Worm (Caenorhabditis elegans) whole organism, late embryonic: ENCODE measurements around the gene T26C5.4.
A peak's percentile ranks its signal among the peaks of the same experiment; 100 is the strongest.

Source experiments
- C38D4.7 ChIP-seq: fragments of 200-800 bp; sonication (Bioruptor generic); optimal IDR thresholded peaks from 2 replicates; lab custom pipeline; 2018; ENCODE audit warnings: mild to moderate bottlenecking, missing genetic modification characterization, moderate library complexity, missing compliant biosample characterization
- F13H6.1 ChIP-seq: sonication (generic microtip); optimal IDR thresholded peaks from 2 replicates; lab custom pipeline; 2016; ENCODE audit warnings: missing genetic modification characterization, missing compliant biosample characterization
- K02D7.2 ChIP-seq: sonication (generic microtip); optimal IDR thresholded peaks from 2 replicates; lab custom pipeline; 2017; ENCODE audit warnings: mild to moderate bottlenecking, missing genetic modification characterization, missing compliant biosample characterization
- ceh-18 ChIP-seq: sonication (generic microtip); optimal IDR thresholded peaks from 2 replicates; lab custom pipeline; 2016; ENCODE audit warnings: missing genetic modification characterization, missing compliant biosample characterization
- ceh-19 ChIP-seq: fragments of 200-800 bp; sonication (Bioruptor generic); optimal IDR thresholded peaks from 2 replicates; lab custom pipeline; 2018; ENCODE audit warnings: mild to moderate bottlenecking, missing genetic modification characterization, missing compliant biosample characterization
- ceh-2 ChIP-seq: sonication (generic microtip); optimal IDR thresholded peaks from 2 replicates; lab custom pipeline; 2016; ENCODE audit warnings: missing genotype, missing genetic modification characterization, missing compliant biosample characterization
- ceh-22 ChIP-seq: sonication (generic microtip); optimal IDR thresholded peaks from 2 replicates; lab custom pipeline; 2017; ENCODE audit warnings: missing biosample characterization, missing genetic modification characterization
- ceh-31 ChIP-seq: sonication (generic microtip); optimal IDR thresholded peaks from 2 replicates; lab custom pipeline; 2016; ENCODE audit warnings: missing genetic modification characterization, missing compliant biosample characterization
- ceh-34 ChIP-seq: sonication (generic microtip); optimal IDR thresholded peaks from 2 replicates; lab custom pipeline; 2016; ENCODE audit warnings: mild to moderate bottlenecking, missing genetic modification characterization, missing compliant biosample characterization
- ceh-48 ChIP-seq: sonication (generic microtip); optimal IDR thresholded peaks from 2 replicates; lab custom pipeline; 2016; ENCODE audit warnings: missing genetic modification characterization, inconsistent platforms, missing compliant biosample characterization
- dve-1 ChIP-seq: sonication (generic microtip); optimal IDR thresholded peaks from 2 replicates; lab custom pipeline; 2017; ENCODE audit warnings: antibody characterized with exemption, mild to moderate bottlenecking, missing genetic modification characterization, missing compliant biosample characterization
- elt-2 ChIP-seq: sonication (generic microtip); optimal IDR thresholded peaks from 2 replicates; lab custom pipeline; 2016; ENCODE audit warnings: missing genetic modification reagents, missing genetic modification characterization, missing compliant biosample characterization
- elt-4 ChIP-seq: sonication (generic microtip); optimal IDR thresholded peaks from 2 replicates; lab custom pipeline; 2016; ENCODE audit warnings: missing genetic modification characterization, missing compliant biosample characterization
- ets-4 ChIP-seq: sonication (generic microtip); optimal IDR thresholded peaks from 2 replicates; lab custom pipeline; 2016; ENCODE audit warnings: missing genetic modification characterization, missing compliant biosample characterization
- fkh-10 ChIP-seq: fragments of 150-350 bp; optimal IDR thresholded peaks from 2 replicates; lab custom pipeline; 2014; ENCODE audit warnings: missing biosample characterization, missing genetic modification reagents, missing genetic modification characterization
- fkh-6 ChIP-seq: sonication (generic microtip); optimal IDR thresholded peaks from 2 replicates; lab custom pipeline; 2016; ENCODE audit warnings: missing genetic modification characterization, missing compliant biosample characterization
- hlh-13 ChIP-seq: fragments of 200-800 bp; sonication (Bioruptor generic); optimal IDR thresholded peaks from 2 replicates; lab custom pipeline; 2018; ENCODE audit warnings: mild to moderate bottlenecking, missing genetic modification characterization, missing compliant biosample characterization
- hlh-30 ChIP-seq: sonication (generic microtip); optimal IDR thresholded peaks from 2 replicates; lab custom pipeline; 2017; ENCODE audit warnings: antibody characterized with exemption, missing genetic modification characterization, missing compliant biosample characterization; ENCODE audit not compliant: insufficient read depth
- hlh-8 ChIP-seq: sonication (generic microtip); optimal IDR thresholded peaks from 2 replicates; lab custom pipeline; 2016; ENCODE audit warnings: missing genotype, missing genetic modification characterization, missing compliant biosample characterization
- nfya-1 ChIP-seq: sonication (generic microtip); optimal IDR thresholded peaks from 2 replicates; lab custom pipeline; 2017; ENCODE audit warnings: missing genetic modification characterization, mild to moderate bottlenecking, missing compliant biosample characterization, antibody characterized with exemption, moderate library complexity
- nhr-11 ChIP-seq: fragments of 150-350 bp; optimal IDR thresholded peaks from 2 replicates; lab custom pipeline; 2014; ENCODE audit warnings: missing biosample characterization, missing genetic modification characterization
- pha-2 ChIP-seq: sonication (generic microtip); optimal IDR thresholded peaks from 2 replicates; lab custom pipeline; 2017; ENCODE audit warnings: mild to moderate bottlenecking, missing genetic modification characterization, missing compliant biosample characterization
- pha-4 ChIP-seq: fragments of 150-350 bp; optimal IDR thresholded peaks from 2 replicates; lab custom pipeline; 2018; ENCODE audit warnings: missing biosample characterization, missing genetic modification reagents, missing genetic modification characterization
- pros-1 ChIP-seq: fragments of 150-350 bp; optimal IDR thresholded peaks from 2 replicates; lab custom pipeline; 2014; ENCODE audit warnings: missing biosample characterization, missing genetic modification reagents, missing genetic modification characterization
- ref-2 ChIP-seq: sonication (generic microtip); optimal IDR thresholded peaks from 2 replicates; lab custom pipeline; 2016; ENCODE audit warnings: missing genetic modification characterization, missing compliant biosample characterization
- rnt-1 ChIP-seq: sonication (generic microtip); optimal IDR thresholded peaks from 2 replicates; lab custom pipeline; 2016; ENCODE audit warnings: missing genetic modification characterization, missing compliant biosample characterization
- sox-2 ChIP-seq: fragments of 200-800 bp; sonication (Bioruptor generic); IDR thresholded peaks from 2 replicates; pipeline ENCODE4 v1.3.6; 2022; ENCODE audit warnings: missing genetic modification reagents, missing genetic modification characterization, missing compliant biosample characterization
- syd-9 ChIP-seq: sonication (generic microtip); optimal IDR thresholded peaks from 2 replicates; lab custom pipeline; 2016; ENCODE audit warnings: mild to moderate bottlenecking, missing genetic modification characterization, moderate library complexity, missing compliant biosample characterization
- tbx-2 ChIP-seq: sonication (generic microtip); optimal IDR thresholded peaks from 2 replicates; lab custom pipeline; 2016; ENCODE audit warnings: missing genetic modification characterization, missing compliant biosample characterization
- ttx-3 ChIP-seq: sonication (generic microtip); optimal IDR thresholded peaks from 2 replicates; lab custom pipeline; 2016; ENCODE audit warnings: missing genetic modification reagents, missing genetic modification characterization, missing compliant biosample characterization
- unc-3 ChIP-seq, 2 experiments: fragments of 200-800 bp in 1 of 2; sonication (Bioruptor generic) in 1 of 2; sonication (generic microtip) in 1 of 2; conservative IDR thresholded peaks in 1 of 2; optimal IDR thresholded peaks in 1 of 2; 2 replicates each; pipeline versions ENCODE4 v1.3.6 to Lab custom; 2016 to 2022; ENCODE audit warnings: missing compliant biosample characterization in 2 of 2, missing genetic modification characterization in 2 of 2, missing genetic modification reagents in 1 of 2
- unc-42 ChIP-seq: sonication (generic microtip); optimal IDR thresholded peaks from 2 replicates; lab custom pipeline; 2016; ENCODE audit warnings: missing genotype, missing genetic modification characterization, missing compliant biosample characterization
- unc-55 ChIP-seq: sonication (generic microtip); optimal IDR thresholded peaks from 2 replicates; lab custom pipeline; 2017; ENCODE audit warnings: missing biosample characterization, missing genetic modification reagents, missing genetic modification characterization

Gene T26C5.4

DNA sequence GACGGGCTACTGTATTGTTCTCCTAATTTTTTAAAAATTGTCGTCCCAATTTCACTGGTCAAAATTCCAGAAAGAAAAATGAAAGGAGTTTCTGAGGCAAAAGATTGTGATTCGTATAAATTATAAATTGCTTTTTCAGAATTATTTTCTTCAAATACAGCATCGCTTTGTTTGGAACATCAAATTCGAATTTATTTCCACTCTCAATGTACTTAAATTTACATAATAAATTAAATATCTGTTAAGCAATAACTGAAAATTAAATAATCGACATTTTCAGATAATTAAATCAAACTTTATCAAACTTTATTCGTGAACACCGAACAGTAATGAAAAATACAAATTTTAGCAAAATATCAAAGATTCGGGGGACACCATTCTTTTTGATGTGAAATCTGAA, 24.4 kb upstream of the T26C5.4 start:
- no peak for TF ChIP-seq pha-2

DNA sequence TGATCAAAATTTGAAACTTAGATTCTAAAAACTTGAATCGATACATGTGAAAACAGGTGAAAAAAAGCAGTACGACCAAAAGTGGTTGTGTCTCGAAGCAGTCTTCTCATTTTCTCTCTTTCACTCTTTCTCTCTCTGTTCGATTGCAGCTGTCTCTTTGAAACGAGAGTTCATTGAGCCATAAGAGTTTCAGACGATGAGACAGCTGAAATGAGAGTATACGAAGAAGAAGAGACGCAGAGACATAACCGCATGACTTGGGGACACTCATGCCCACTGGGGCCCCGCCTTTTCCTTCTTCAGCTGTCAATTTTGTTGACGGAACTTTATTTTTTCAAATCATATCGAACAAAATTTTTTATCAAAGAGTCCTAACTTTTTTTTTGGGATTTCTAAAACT, 23.7 kb upstream of the T26C5.4 start:
- TF ChIP-seq ceh-34 (tag; lab: Kevin White, UChicago) (peak; percentile 39), nfya-1 (peak; percentile 81), C38D4.7 (GFP tag; lab: Kevin White, UChicago) (no peak), elt-2 (tag; lab: Kevin White, UChicago) (peak; percentile 27), ttx-3 (tag; lab: Kevin White, UChicago) (no peak), F13H6.1 (no peak), ceh-18 (tag; lab: Kevin White, UChicago) (peak; percentile 67), unc-55 (GFP tag; lab: Kevin White, UChicago) (peak; percentile 91), syd-9 (no peak), ets-4 (tag; lab: Kevin White, UChicago) (no peak), unc-42 (tag; lab: Kevin White, UChicago) (peak; percentile 50), pros-1 (tag; lab: Kevin White, UChicago) (peak; percentile 55), tbx-2 (tag; lab: Kevin White, UChicago) (peak; percentile 53), ceh-48 (tag; lab: Kevin White, UChicago) (no peak), rnt-1 (tag; lab: Kevin White, UChicago) (peak; percentile 37), hlh-30 (tag; lab: Kevin White, UChicago) (peak; percentile 98), ref-2 (peak; percentile 33), fkh-10 (no peak), pha-2 (no peak), ceh-31 (tag; lab: Kevin White, UChicago) (peak; percentile 73), dve-1 (tag; lab: Kevin White, UChicago) (peak; percentile 2)
- TF ChIP-seq, all 69 proteins: peak for 13

- TF ChIP-seq ceh-22 (tag; lab: Kevin White, UChicago), result no peak
- no peak for TF ChIP-seq pros-1 (tag; lab: Kevin White, UChicago)
- no peak for TF ChIP-seq sox-2 (GFP tag; lab: Robert Waterston, UW)
- TF ChIP-seq hlh-8 (tag; lab: Kevin White, UChicago), result no peak
- TF ChIP-seq elt-4, result no peak
- no peak for TF ChIP-seq fkh-6 (tag; lab: Kevin White, UChicago)
- TF ChIP-seq, all 69 proteins: peak for 0
Measured at ce11 chrII:9272942-9273341, 22.6 kb upstream of the T26C5.4 start, which contains the start of gene C01G6.4. Gene C01G6.4, minus strand, starts transcription at chrII:9273042.

DNA sequence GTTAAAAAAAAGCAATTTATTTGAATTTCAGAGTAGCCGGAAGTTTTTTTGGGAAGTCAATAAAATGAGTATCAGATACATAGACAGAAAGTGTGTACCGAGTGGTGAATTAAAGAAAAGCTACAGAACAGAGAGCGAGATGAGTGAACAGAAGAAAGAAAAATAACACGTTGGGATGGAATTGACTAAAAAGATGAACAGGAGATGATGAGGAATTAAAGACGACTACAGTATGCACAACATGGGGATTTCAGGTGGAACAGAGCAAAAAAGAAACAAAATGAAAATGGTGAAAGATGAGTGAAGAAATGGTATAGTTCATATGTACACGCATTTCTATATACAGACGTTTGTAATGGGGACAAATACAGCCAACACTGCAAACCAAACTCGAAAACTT, 21.0 kb upstream of the T26C5.4 start:
- TF ChIP-seq unc-3 (GFP tag; conservative IDR thresholded peaks at IDR 0.05; lab: Robert Waterston, UW), result no peak
- TF ChIP-seq unc-3 (tag; optimal IDR thresholded peaks at IDR 0.05; lab: Kevin White, UChicago), result no peak

DNA sequence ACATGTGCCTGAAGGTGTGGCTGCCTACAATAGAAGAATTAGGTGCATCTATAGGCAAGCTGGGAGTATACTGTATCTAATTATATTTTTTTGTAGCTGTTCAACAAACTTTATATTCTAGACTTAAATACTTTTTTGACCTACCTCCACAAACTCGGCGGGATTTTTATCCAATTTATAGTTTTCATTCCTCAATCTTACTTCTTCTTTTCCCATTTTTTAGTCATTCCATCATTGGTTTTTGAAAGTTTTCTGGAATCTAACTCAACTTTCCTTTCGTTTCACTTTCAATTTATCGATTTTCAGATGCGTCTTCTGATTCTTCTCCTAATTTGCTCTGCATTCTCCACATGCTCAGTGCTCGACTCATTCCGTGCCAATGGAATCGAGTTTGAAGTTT, 19.3 kb upstream of the T26C5.4 start, which contains the start of gene C01G6.3:
Gene C01G6.3, plus strand, starts transcription at position 301 of the 400 bp plus-strand sequence.
- no peak for TF ChIP-seq ceh-2 (tag; lab: Kevin White, UChicago)
- no peak for TF ChIP-seq nhr-11 (tag; lab: Kevin White, UChicago)
- TF ChIP-seq hlh-13, result no peak
- no peak for TF ChIP-seq K02D7.2
- no peak for TF ChIP-seq unc-3 (GFP tag; conservative IDR thresholded peaks at IDR 0.05; lab: Robert Waterston, UW)
- no peak for TF ChIP-seq unc-3 (tag; optimal IDR thresholded peaks at IDR 0.05; lab: Kevin White, UChicago)
- TF ChIP-seq nfya-1, result no peak
- no peak for TF ChIP-seq pha-4
- TF ChIP-seq ceh-19 (GFP tag; lab: Kevin White, UChicago), result no peak
- no peak for TF ChIP-seq hlh-30 (tag; lab: Kevin White, UChicago)
- TF ChIP-seq, all 69 proteins: peak for 0
